Fruit fly (Drosophila melanogaster): ENCODE data around the gene CG7627.

CG7627 gene

DNA sequence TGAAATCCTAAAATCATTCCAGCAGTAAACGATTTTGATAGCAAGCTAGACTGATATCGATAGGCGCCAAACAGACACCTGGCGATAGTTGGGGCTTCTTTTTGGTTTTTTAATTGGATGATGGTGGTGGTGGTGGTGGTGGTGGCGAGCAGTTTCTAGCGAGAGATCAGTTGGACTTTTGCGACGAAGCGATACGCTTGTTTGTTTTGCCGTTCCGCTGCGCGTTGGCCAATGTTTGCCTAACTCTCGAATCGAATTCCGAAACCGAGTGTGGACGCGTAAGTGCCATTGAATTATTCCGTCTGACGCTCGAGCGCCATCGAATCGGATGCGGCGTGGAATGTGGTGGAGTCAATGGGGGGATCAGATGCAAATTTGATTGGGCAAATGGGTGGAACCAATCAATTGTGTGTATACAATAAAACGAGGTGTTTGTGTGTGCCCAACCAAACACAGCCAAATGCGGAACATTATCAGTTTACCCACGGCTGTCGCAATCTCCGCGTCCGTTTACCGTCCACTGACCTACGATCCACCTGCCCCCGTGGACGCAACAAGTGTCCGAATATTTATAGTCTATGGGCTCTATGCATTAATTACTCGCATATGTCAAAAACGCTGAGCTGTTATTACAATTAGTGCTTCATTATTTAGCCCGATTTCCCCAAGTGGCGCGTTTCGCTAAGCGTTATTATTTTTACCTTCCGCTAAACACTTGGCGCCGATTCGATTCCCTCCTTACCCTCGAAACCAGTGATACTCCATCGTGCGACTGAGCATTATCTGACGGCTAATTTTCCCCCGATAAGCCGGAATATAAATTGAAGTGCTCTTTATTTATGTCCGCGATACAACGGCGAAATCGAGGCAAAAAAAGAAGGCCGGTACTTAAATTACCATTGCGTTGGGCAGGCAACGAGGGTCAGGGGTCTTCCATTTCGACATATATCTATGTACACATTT lies 8.4 kb upstream of the CG7627 start, which contains the start of gene CG17292:
Gene CG17292, plus strand, starts transcription at position 91 of the 963 bp plus-strand sequence.
- peak; percentile 46; the same call in 1 of the 2 replicates for TF ChIP-seq CG32121 (GFP tag; IDR thresholded peaks at IDR 0.05)
- TF ChIP-seq CG15710 (tag; optimal IDR thresholded peaks at IDR 0.05) = peak; percentile 16
- 0 out of 2 replicates have a peak, but pooled peaks have one; percentile 6 for TF ChIP-seq CG10348 (GFP tag; IDR thresholded peaks at IDR 0.05)
- TF ChIP-seq Ets98B (GFP tag; IDR thresholded peaks at IDR 0.05) = peak; percentile 74; the same call in 1 of the 2 replicates
- no peak for TF ChIP-seq Pif1A (GFP tag; optimal IDR thresholded peaks at IDR 0.05)
- TF ChIP-seq CG4496 (GFP tag; IDR thresholded peaks at IDR 0.05) = peak; percentile 50; the same call in 1 of the 3 replicates
- no peak for TF ChIP-seq Pif1B (GFP tag; optimal IDR thresholded peaks at IDR 0.05)
- TF ChIP-seq EcR (GFP tag; optimal IDR thresholded peaks at IDR 0.05) = peak; percentile 44
- peak; percentile 44; the same call in 1 of the 2 replicates for TF ChIP-seq CG12605 (GFP tag; IDR thresholded peaks at IDR 0.05)
- TF ChIP-seq rn (GFP tag; IDR thresholded peaks at IDR 0.05) = no peak
- peak; percentile 67; the same call in 2 of the 3 replicates for TF ChIP-seq fd96Ca (GFP tag; IDR thresholded peaks at IDR 0.05)

DNA sequence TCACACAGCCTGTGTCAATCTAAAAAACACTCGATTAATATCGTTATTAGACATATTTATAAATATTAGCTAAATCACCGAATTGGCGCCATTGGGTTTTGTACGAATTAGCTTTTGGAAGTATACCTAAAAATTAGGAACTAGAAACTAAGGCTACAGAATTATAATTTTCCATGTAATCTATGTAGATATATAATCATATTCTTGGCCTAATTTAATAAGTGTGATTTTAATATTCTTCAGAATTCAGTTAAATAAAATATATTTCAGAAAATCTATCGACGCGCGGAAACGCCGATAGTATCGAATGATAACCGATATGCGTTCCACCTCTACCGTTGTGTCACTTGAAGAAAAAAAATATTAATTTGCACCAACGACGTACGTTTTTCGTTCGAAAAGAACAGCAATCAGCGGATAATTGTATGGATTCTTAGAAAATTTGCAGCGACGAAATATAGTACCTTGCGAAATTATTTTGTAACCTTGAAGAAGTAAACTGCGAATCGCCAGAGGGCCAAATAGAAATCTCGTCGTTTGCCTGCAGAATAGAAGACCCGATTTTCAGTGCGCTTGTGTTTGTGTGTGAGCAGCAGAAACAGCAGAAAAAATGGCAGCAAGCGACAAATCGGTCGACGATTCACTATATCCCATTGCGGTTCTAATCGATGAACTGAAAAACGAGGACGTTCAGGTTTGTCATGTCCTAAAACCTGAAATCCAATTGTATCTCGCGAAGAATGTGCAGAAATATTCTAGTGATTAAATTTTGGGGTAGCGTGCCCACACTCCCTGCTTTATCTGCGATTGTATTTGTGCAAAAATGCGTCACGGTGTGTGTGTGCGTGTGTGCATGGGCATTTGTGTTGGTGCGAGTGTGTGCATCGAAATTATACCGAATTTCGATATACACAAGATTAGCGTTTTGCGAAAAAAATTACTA lies 3.7 kb upstream of the CG7627 start, which contains the start of gene Pp2A-29B:
Gene Pp2A-29B, plus strand, starts transcription at position 338 of the 943 bp plus-strand sequence.
- TF ChIP-seq rn (GFP tag; IDR thresholded peaks at IDR 0.05) (no peak), Pif1A (GFP tag; optimal IDR thresholded peaks at IDR 0.05) (peak; percentile 4), Ets98B (GFP tag; IDR thresholded peaks at IDR 0.05) (no peak), CG14655 (GFP tag; optimal IDR thresholded peaks at IDR 0.05) (no peak), CG8159 (tag; optimal IDR thresholded peaks at IDR 0.05) (peak; percentile 32), CG34367 (tag; optimal IDR thresholded peaks at IDR 0.05) (no peak), fd96Ca (GFP tag; IDR thresholded peaks at IDR 0.05) (0 out of 3 replicates have a peak, but pooled peaks have one; percentile 15), CG4496 (GFP tag; IDR thresholded peaks at IDR 0.05) (no peak), CG12605 (GFP tag; IDR thresholded peaks at IDR 0.05) (no peak), Pif1B (GFP tag; optimal IDR thresholded peaks at IDR 0.05) (no peak), Snoo (tag; optimal IDR thresholded peaks at IDR 0.05) (no peak), D1 (tag; optimal IDR thresholded peaks at IDR 0.05) (no peak), CG8301 (tag; optimal IDR thresholded peaks at IDR 0.05) (no peak), CG13204 (GFP tag; optimal IDR thresholded peaks at IDR 0.05) (no peak), CG15710 (tag; optimal IDR thresholded peaks at IDR 0.05) (peak; percentile 13)

- TF ChIP-seq fd96Ca (GFP tag; IDR thresholded peaks at IDR 0.05) (no peak), CG32121 (GFP tag; IDR thresholded peaks at IDR 0.05) (0 out of 2 replicates have a peak, but pooled peaks have one; percentile 11), CG4496 (GFP tag; IDR thresholded peaks at IDR 0.05) (0 out of 3 replicates have a peak, but pooled peaks have one; percentile 18), D1 (tag; optimal IDR thresholded peaks at IDR 0.05) (no peak)
Measured at dm6 chr2L:8364006-8364956, 2.0 kb upstream of the CG7627 start, which contains the start of the genes RpS13 and CSN8. RpS13 (minus strand) TSS chr2L:8364662. CSN8 (plus strand) TSS chr2L:8364855.

- no peak for TF ChIP-seq D1 (tag; optimal IDR thresholded peaks at IDR 0.05)
- TF ChIP-seq Pif1B (GFP tag; optimal IDR thresholded peaks at IDR 0.05) = no peak
- TF ChIP-seq CG4496 (GFP tag; IDR thresholded peaks at IDR 0.05) = peak; percentile 6; the same call in 1 of the 3 replicates
- TF ChIP-seq Ets98B (GFP tag; IDR thresholded peaks at IDR 0.05) = no peak
- no peak for TF ChIP-seq CG34367 (tag; optimal IDR thresholded peaks at IDR 0.05)
- no peak for TF ChIP-seq CG14655 (GFP tag; optimal IDR thresholded peaks at IDR 0.05)
Measured at dm6 chr2L:8362955-8363285, 651 bp upstream of the CG7627 start.

- TF ChIP-seq CG17806 (tag; optimal IDR thresholded peaks at IDR 0.05) (peak; percentile 38), CG4496 (GFP tag; IDR thresholded peaks at IDR 0.05) (peak; percentile 40; the same call in 1 of the 3 replicates), EcR (GFP tag; optimal IDR thresholded peaks at IDR 0.05) (no peak), fd96Ca (GFP tag; IDR thresholded peaks at IDR 0.05) (no peak), CG12605 (GFP tag; IDR thresholded peaks at IDR 0.05) (no peak), CG14655 (GFP tag; optimal IDR thresholded peaks at IDR 0.05) (peak; percentile 67), rn (GFP tag; IDR thresholded peaks at IDR 0.05) (no peak), CG34367 (tag; optimal IDR thresholded peaks at IDR 0.05) (peak; percentile 37), CG9948 (tag; optimal IDR thresholded peaks at IDR 0.05) (peak; percentile 57), CG10348 (GFP tag; IDR thresholded peaks at IDR 0.05) (no peak), CG8301 (tag; optimal IDR thresholded peaks at IDR 0.05) (peak; percentile 59), CG15710 (tag; optimal IDR thresholded peaks at IDR 0.05) (peak; percentile 64), Snoo (tag; optimal IDR thresholded peaks at IDR 0.05) (peak; percentile 30), Pif1A (GFP tag; optimal IDR thresholded peaks at IDR 0.05) (peak; percentile 46), Pif1B (GFP tag; optimal IDR thresholded peaks at IDR 0.05) (no peak), CG32121 (GFP tag; IDR thresholded peaks at IDR 0.05) (no peak), CG13204 (GFP tag; optimal IDR thresholded peaks at IDR 0.05) (no peak), D1 (tag; optimal IDR thresholded peaks at IDR 0.05) (peak; percentile 7), CG8159 (tag; optimal IDR thresholded peaks at IDR 0.05) (peak; percentile 56)
Measured at dm6 chr2L:8361204-8361952, 891 bp downstream of the CG7627 start.
